Worm (Caenorhabditis elegans) whole organism, L1 larva: ENCODE measurements around the gene ZK177.11.
A peak's percentile ranks its signal among the peaks of the same experiment; 100 is the strongest.

Source experiments
- C16A3.4 ChIP-seq: fragments of 150-350 bp; optimal IDR thresholded peaks from 2 replicates; lab custom pipeline; 2014; ENCODE audit warnings: missing biosample characterization, missing genetic modification characterization
- C34B4.2 ChIP-seq: sonication (generic microtip); optimal IDR thresholded peaks from 2 replicates; lab custom pipeline; 2017; ENCODE audit warnings: mild to moderate bottlenecking, missing genetic modification characterization, missing compliant biosample characterization
- F16B12.6 ChIP-seq: fragments of 150-350 bp; optimal IDR thresholded peaks from 2 replicates; lab custom pipeline; 2014; ENCODE audit warnings: missing biosample characterization, missing genetic modification characterization
- alr-1 ChIP-seq: fragments of 200-800 bp; sonication (Bioruptor generic); optimal IDR thresholded peaks from 2 replicates; lab custom pipeline; 2018; ENCODE audit warnings: borderline replicate concordance, mild to moderate bottlenecking, missing genetic modification characterization, missing compliant biosample characterization
- blmp-1 ChIP-seq: fragments of 150-350 bp; optimal IDR thresholded peaks from 2 replicates; lab custom pipeline; 2014; ENCODE audit warnings: missing biosample characterization, missing genetic modification characterization
- ceh-82 ChIP-seq, 3 experiments: fragments of 150-350 bp in 1 of 3; sonication (generic microtip) in 2 of 3; optimal IDR thresholded peaks; 2 replicates each; lab custom pipeline; 2014 to 2017; ENCODE audit warnings: missing biosample characterization in 3 of 3, missing genetic modification characterization in 3 of 3
- ceh-88 ChIP-seq: fragments of 200-800 bp; sonication (Bioruptor generic); IDR thresholded peaks from 2 replicates; pipeline ENCODE4 v1.3.6; 2022; ENCODE audit warnings: missing genetic modification characterization, missing compliant biosample characterization
- ceh-90 ChIP-seq: sonication (generic microtip); optimal IDR thresholded peaks from 2 replicates; lab custom pipeline; 2016; ENCODE audit warnings: missing genetic modification characterization, missing compliant biosample characterization
- ces-1 ChIP-seq: fragments of 150-350 bp; optimal IDR thresholded peaks from 2 replicates; lab custom pipeline; 2014; ENCODE audit warnings: missing biosample characterization, missing genetic modification reagents, missing genetic modification characterization
- dpl-1 ChIP-seq, 3 experiments: fragments of 150-350 bp in 2 of 3; sonication (generic microtip) in 1 of 3; optimal IDR thresholded peaks; 2 replicates each; lab custom pipeline; 2014 to 2017; ENCODE audit warnings: missing biosample characterization in 3 of 3, missing genetic modification characterization in 3 of 3, missing genetic modification reagents in 3 of 3
- efl-1 ChIP-seq, 4 experiments: fragments of 150-350 bp; optimal IDR thresholded peaks in 3 of 4; peaks in 1 of 4; 1 replicate in 1 of 4; 2 replicates in 3 of 4; lab custom pipeline; 2014; ENCODE audit warnings: missing biosample characterization in 2 of 4, missing genetic modification characterization in 2 of 4, missing genetic modification reagents in 2 of 4
- egl-13 ChIP-seq: sonication (generic microtip); optimal IDR thresholded peaks from 2 replicates; lab custom pipeline; 2016; ENCODE audit warnings: missing genotype, missing genetic modification reagents, missing genetic modification characterization, missing compliant biosample characterization
- elt-2 ChIP-seq: sonication (generic microtip); optimal IDR thresholded peaks from 2 replicates; lab custom pipeline; 2016; ENCODE audit warnings: missing genetic modification characterization, mild to moderate bottlenecking, inconsistent platforms, missing compliant biosample characterization, missing genetic modification reagents
- fos-1 ChIP-seq: fragments of 150-350 bp; optimal IDR thresholded peaks from 2 replicates; lab custom pipeline; 2014; ENCODE audit warnings: missing biosample characterization, missing genetic modification characterization
- hlh-4 ChIP-seq: sonication (generic microtip); optimal IDR thresholded peaks from 2 replicates; lab custom pipeline; 2016; ENCODE audit warnings: mild to moderate bottlenecking, missing genetic modification characterization, missing compliant biosample characterization
- irx-1 ChIP-seq: sonication (generic microtip); optimal IDR thresholded peaks from 2 replicates; lab custom pipeline; 2016; ENCODE audit warnings: missing genetic modification characterization, missing compliant biosample characterization
- jun-1 ChIP-seq: fragments of 150-350 bp; optimal IDR thresholded peaks from 2 replicates; lab custom pipeline; 2014; ENCODE audit warnings: missing biosample characterization, missing genetic modification reagents, missing genetic modification characterization
- lin-14 ChIP-seq: fragments of 200-800 bp; sonication (Bioruptor generic); optimal IDR thresholded peaks from 2 replicates; lab custom pipeline; 2018; ENCODE audit warnings: mild to moderate bottlenecking, missing genetic modification characterization, moderate library complexity, missing compliant biosample characterization
- lin-15B ChIP-seq: fragments of 150-350 bp; sonication (generic microtip); optimal IDR thresholded peaks from 3 replicates; lab custom pipeline; 2014; ENCODE audit warnings: missing biosample characterization, missing genetic modification characterization
- lin-35 ChIP-seq, 2 experiments: fragments of 150-350 bp; optimal IDR thresholded peaks; 2 replicates each; lab custom pipeline; 2014; ENCODE audit warnings: missing biosample characterization in 2 of 2, missing genetic modification characterization in 2 of 2, missing genetic modification reagents in 2 of 2
- lsy-2 ChIP-seq, 2 experiments: fragments of 150-350 bp; optimal IDR thresholded peaks; 2 replicates each; lab custom pipeline; 2014; ENCODE audit warnings: missing biosample characterization in 2 of 2, missing genetic modification characterization in 2 of 2
- mep-1 ChIP-seq: fragments of 150-350 bp; optimal IDR thresholded peaks from 2 replicates; lab custom pipeline; 2014; ENCODE audit warnings: missing biosample characterization, missing genetic modification characterization
- nhr-76 ChIP-seq: sonication (generic microtip); optimal IDR thresholded peaks from 2 replicates; lab custom pipeline; 2017; ENCODE audit warnings: missing biosample characterization, missing genetic modification characterization
- nhr-85 ChIP-seq: sonication (generic microtip); peaks from one replicate; lab custom pipeline; 2016; ENCODE audit warnings: missing genetic modification characterization, inconsistent platforms, missing compliant biosample characterization
- nhr-90 ChIP-seq: sonication (generic microtip); optimal IDR thresholded peaks from 2 replicates; lab custom pipeline; 2016; ENCODE audit warnings: mild to moderate bottlenecking, missing genetic modification characterization, missing compliant biosample characterization; ENCODE audit not compliant: poor library complexity
- pqm-1 ChIP-seq: sonication (generic microtip); optimal IDR thresholded peaks from 3 replicates; lab custom pipeline; 2017; ENCODE audit warnings: missing biosample characterization, missing genetic modification characterization
- rnt-1 ChIP-seq: sonication (generic microtip); optimal IDR thresholded peaks from 2 replicates; lab custom pipeline; 2016; ENCODE audit warnings: mild to moderate bottlenecking, missing genetic modification characterization, moderate library complexity, missing compliant biosample characterization
- skn-1 ChIP-seq: fragments of 150-350 bp; optimal IDR thresholded peaks from 2 replicates; lab custom pipeline; 2014; ENCODE audit warnings: missing biosample characterization, missing genetic modification characterization
- snu-23 ChIP-seq: sonication (generic microtip); optimal IDR thresholded peaks from 2 replicates; lab custom pipeline; 2016; ENCODE audit warnings: missing genetic modification characterization, missing compliant biosample characterization
- vab-15 ChIP-seq: sonication (generic microtip); optimal IDR thresholded peaks from 2 replicates; lab custom pipeline; 2017; ENCODE audit warnings: missing genotype, mild to moderate bottlenecking, missing genetic modification characterization, missing compliant biosample characterization

Gene ZK177.11

DNA sequence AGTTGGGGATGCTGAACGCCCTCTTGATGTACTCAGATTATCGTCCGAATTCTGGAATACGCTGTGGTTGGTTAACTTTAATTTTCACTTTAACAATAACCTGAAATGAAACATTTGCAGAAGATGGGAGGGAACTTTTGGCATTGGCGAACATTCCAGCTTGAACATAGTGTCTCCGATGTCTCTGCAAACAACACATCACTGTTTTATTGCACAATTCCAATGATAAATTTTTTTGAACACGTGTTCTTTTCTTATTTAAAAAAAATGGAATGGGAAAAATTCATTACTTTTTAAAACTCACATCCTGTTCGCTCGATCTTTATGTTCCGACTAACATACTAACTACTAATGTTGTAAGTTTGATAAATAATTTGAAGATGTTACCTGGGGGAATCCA, 22.3 kb upstream of the ZK177.11 start, which contains the start of gene fzy-1:
TSS of gene fzy-1 (plus strand) at position 301 of the 400 bp plus-strand sequence.
- no peak for TF ChIP-seq mep-1 (tag; lab: Kevin White, UChicago)
- no peak for TF ChIP-seq alr-1 (tag; lab: Kevin White, UChicago)
- TF ChIP-seq fos-1 (tag; lab: Kevin White, UChicago): no peak
- TF ChIP-seq egl-13 (tag; lab: Kevin White, UChicago): no peak
- no peak for TF ChIP-seq ces-1 (GFP tag; lab: Kevin White, UChicago)

DNA sequence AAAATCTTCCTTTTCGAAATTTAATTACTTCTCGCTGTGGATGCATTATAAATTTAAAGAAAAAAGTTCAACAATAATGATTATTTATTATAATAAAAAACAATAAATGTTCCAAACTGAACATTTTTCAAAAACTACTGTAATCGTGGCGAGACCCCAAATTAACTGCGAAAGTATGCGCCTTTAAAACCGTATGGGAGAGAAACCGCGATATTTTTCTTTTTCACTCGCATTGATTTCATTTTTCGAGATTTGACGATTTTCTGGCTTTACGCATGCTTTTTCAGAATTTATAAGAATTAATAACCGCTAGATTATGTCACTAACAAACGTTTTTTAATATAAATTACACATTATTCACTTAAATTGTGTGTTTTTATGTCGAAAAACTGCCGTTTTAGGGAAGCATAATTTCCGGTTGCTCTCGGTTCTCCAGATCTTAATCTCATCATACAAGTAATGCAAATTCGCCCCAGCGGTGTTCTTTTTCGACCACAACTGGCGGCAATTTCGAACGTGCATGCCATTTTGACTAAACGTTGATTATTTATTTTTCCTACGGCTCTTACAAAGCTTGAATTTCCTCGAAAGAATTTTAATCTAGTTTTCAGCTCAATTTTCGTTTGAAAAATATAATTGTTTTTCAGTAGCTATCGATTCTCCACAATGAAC, 21.6 kb upstream of the ZK177.11 start, which contains the start of gene F12A10.8:
TSS of gene F12A10.8 (minus strand) at position 79 of the 672 bp plus-strand sequence.
- TF ChIP-seq blmp-1 (tag; lab: Kevin White, UChicago) (peak; percentile 55), rnt-1 (tag; lab: Kevin White, UChicago) (peak; percentile 21), efl-1 (optimal IDR thresholded peaks at IDR 0.05; lab: Kevin White, UChicago) (peak; percentile 57 to 83), efl-1 (GFP tag; optimal IDR thresholded peaks at IDR 0.05 in 1 of 2; lab: Kevin White, UChicago) (peak; percentile 85 to 98), nhr-76 (tag; lab: Kevin White, UChicago) (no peak), irx-1 (tag; lab: Kevin White, UChicago) (no peak), lin-15B (peak; percentile 67), lsy-2 (tag; optimal IDR thresholded peaks at IDR 0.05; lab: Kevin White, UChicago) (peak in 1 of 2 experiments; percentile 68), lin-14 (GFP tag; lab: Kevin White, UChicago) (peak; percentile 29), ceh-82 (tag; optimal IDR thresholded peaks at IDR 0.05; lab: Kevin White, UChicago) (peak in 1 of 3 experiments; percentile 32), vab-15 (tag; lab: Kevin White, UChicago) (no peak), lin-35 (GFP tag; optimal IDR thresholded peaks at IDR 0.05; lab: Kevin White, UChicago) (peak; percentile 75 to 92), F16B12.6 (tag; lab: Kevin White, UChicago) (peak; percentile 30), snu-23 (GFP tag; lab: Kevin White, UChicago) (peak; percentile 24), dpl-1 (GFP tag; optimal IDR thresholded peaks at IDR 0.05; lab: Kevin White, UChicago) (peak; percentile 67 to 87 (median 79)), nhr-85 (tag; lab: Kevin White, UChicago) (peak; percentile 33), skn-1 (peak; percentile 17), nhr-90 (tag; lab: Kevin White, UChicago) (no peak), pqm-1 (tag; lab: Kevin White, UChicago) (no peak), hlh-4 (tag; lab: Kevin White, UChicago) (no peak), fos-1 (tag; lab: Kevin White, UChicago) (no peak), mep-1 (tag; lab: Kevin White, UChicago) (peak; percentile 46), C34B4.2 (no peak), ceh-90 (tag; lab: Kevin White, UChicago) (no peak), C16A3.4 (tag; lab: Kevin White, UChicago) (no peak)

DNA sequence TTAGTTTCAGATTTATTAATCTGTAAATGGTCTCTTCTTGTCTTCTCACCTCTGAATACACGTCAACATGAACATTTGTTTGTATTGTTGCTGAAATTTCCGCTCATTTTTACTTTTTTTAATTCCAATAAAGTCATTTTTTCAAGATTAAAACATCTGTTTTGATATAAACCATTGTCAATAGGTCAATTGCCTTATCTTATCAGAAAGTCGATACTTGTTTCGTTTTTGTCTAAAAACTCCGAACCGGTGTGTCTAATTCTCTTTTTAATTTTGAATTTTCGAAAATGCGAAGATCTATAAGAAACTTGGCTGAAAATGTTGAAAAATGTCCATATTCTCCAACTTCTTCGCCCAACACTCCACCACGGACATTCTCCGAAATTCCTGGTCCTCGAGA, 19.0 kb upstream of the ZK177.11 start, which contains the start of gene cyp-44A1:
TSS of gene cyp-44A1 (plus strand) at position 285 of the 400 bp plus-strand sequence.
- peak; percentile 40 for TF ChIP-seq elt-2 (tag; lab: Kevin White, UChicago)
- no peak for TF ChIP-seq dpl-1 (GFP tag; optimal IDR thresholded peaks at IDR 0.05; lab: Kevin White, UChicago)

DNA sequence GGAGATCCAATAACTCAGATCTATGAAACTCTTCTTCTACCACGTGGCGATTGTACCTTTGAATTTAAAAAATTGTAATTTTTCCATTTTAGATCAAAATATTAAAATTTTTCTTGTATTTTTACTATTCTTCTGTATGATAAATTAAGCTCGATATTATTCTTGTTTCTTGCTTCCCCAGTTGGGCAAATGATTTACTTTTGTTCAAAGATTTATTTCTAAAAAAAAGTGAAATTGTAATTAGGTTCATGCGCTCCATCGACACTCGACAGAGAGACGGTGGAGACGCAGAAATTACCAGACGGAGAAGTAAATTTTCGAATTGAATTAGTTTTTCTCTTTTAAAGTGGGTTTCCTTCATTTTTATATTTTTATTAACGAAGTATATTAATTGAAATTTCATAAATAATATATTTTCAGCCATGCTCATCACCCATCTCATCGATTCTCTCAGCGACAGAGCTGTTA, 16.9 kb upstream of the ZK177.11 start, which contains the start of gene npp-24:
TSS of gene npp-24 (plus strand) at position 51 of the 468 bp plus-strand sequence.
- TF ChIP-seq dpl-1 (GFP tag; optimal IDR thresholded peaks at IDR 0.05; lab: Kevin White, UChicago): peak in 1 of 3 experiments; percentile 45
- peak in 1 of 2 experiments; percentile 33 for TF ChIP-seq lsy-2 (tag; optimal IDR thresholded peaks at IDR 0.05; lab: Kevin White, UChicago)
- TF ChIP-seq ceh-88 (GFP tag; lab: Robert Waterston, UW): no peak
- peak; percentile 20 to 23 for TF ChIP-seq efl-1 (optimal IDR thresholded peaks at IDR 0.05; lab: Kevin White, UChicago)
- peak in 1 of 2 experiments; percentile 17 for TF ChIP-seq efl-1 (GFP tag; optimal IDR thresholded peaks at IDR 0.05 in 1 of 2; lab: Kevin White, UChicago)
- peak; percentile 28 for TF ChIP-seq lin-15B
- peak; percentile 95 for TF ChIP-seq blmp-1 (tag; lab: Kevin White, UChicago)
- peak in 1 of 2 experiments; percentile 24 for TF ChIP-seq lin-35 (GFP tag; optimal IDR thresholded peaks at IDR 0.05; lab: Kevin White, UChicago)
- no peak for TF ChIP-seq jun-1
